Fruit fly (Drosophila melanogaster) whole organism, embryonic: ENCODE measurements around the gene CG14696.

Source experiments
- Aef1 ChIP-seq: fragments of 200-800 bp; sonication (Bioruptor generic); IDR thresholded peaks from 3 replicates; pipeline ENCODE4 v1.3.6; 2022; ENCODE audit warnings: missing biosample characterization, missing genetic modification characterization
- BtbVII ChIP-seq: fragments of 200-800 bp; sonication (Bioruptor generic); optimal IDR thresholded peaks from 3 replicates; lab custom pipeline; 2017; ENCODE audit warnings: missing biosample characterization, mild to moderate bottlenecking, missing genetic modification characterization
- CG10274 ChIP-seq: fragments of 200-800 bp; sonication (Bioruptor generic); optimal IDR thresholded peaks from 3 replicates; lab custom pipeline; 2017; ENCODE audit warnings: missing biosample characterization, mild to moderate bottlenecking, missing genetic modification characterization
- CG10979 ChIP-seq: fragments of 200-800 bp; sonication (Bioruptor generic); optimal IDR thresholded peaks from 2 replicates; lab custom pipeline; 2018; ENCODE audit warnings: missing biosample characterization, mild to moderate bottlenecking, missing genetic modification characterization, moderate library complexity
- CG13287 ChIP-seq: fragments of 200-800 bp; sonication (Bioruptor generic); IDR thresholded peaks from 2 replicates; pipeline ENCODE4 v1.3.6; 2022; ENCODE audit warnings: missing biosample characterization, missing genetic modification characterization; ENCODE audit not compliant: partially characterized antibody
- CG14667 ChIP-seq: fragments of 200-800 bp; sonication (Bioruptor generic); IDR thresholded peaks from 2 replicates; pipeline ENCODE4 v1.3.6; 2022; ENCODE audit warnings: missing biosample characterization, missing genetic modification characterization
- CG1602 ChIP-seq: fragments of 200-800 bp; sonication (Bioruptor generic); optimal IDR thresholded peaks from 3 replicates; lab custom pipeline; 2016; ENCODE audit warnings: missing biosample characterization, missing genetic modification characterization
- CG2120 ChIP-seq: fragments of 200-800 bp; sonication (Bioruptor generic); optimal IDR thresholded peaks from 3 replicates; lab custom pipeline; 2016; ENCODE audit warnings: missing biosample characterization, missing genetic modification characterization
- CG2199 ChIP-seq: fragments of 200-800 bp; sonication (Bioruptor generic); IDR thresholded peaks from 3 replicates; pipeline ENCODE4 v1.3.6; 2022; ENCODE audit warnings: missing biosample characterization, missing genetic modification characterization
- CG2678 ChIP-seq: fragments of 200-800 bp; sonication (Bioruptor generic); optimal IDR thresholded peaks from 3 replicates; lab custom pipeline; 2019; ENCODE audit warnings: missing biosample characterization, mild to moderate bottlenecking, missing genetic modification characterization, moderate library complexity
- CG30020 ChIP-seq: fragments of 200-800 bp; optimal IDR thresholded peaks from 2 replicates; lab custom pipeline; 2019; ENCODE audit warnings: missing biosample characterization, mild to moderate bottlenecking, missing genetic modification characterization, moderate library complexity
- CG31224 ChIP-seq: fragments of 200-800 bp; sonication (Bioruptor generic); IDR thresholded peaks from 2 replicates; pipeline ENCODE4 v1.3.6; 2022; ENCODE audit warnings: missing biosample characterization, missing genetic modification characterization
- CG32767 ChIP-seq: fragments of 200-800 bp; sonication (Bioruptor generic); IDR thresholded peaks from 2 replicates; pipeline ENCODE4 v1.3.6; 2022; ENCODE audit warnings: missing biosample characterization, missing genetic modification characterization
- CG3281 ChIP-seq: fragments of 200-800 bp; sonication (Bioruptor generic); optimal IDR thresholded peaks from 3 replicates; lab custom pipeline; 2017; ENCODE audit warnings: missing biosample characterization, mild to moderate bottlenecking, missing genetic modification characterization
- CG42726 ChIP-seq: fragments of 200-800 bp; sonication (Bioruptor generic); IDR thresholded peaks from 2 replicates; pipeline ENCODE4 v1.3.6; 2022; ENCODE audit warnings: missing biosample characterization, missing genetic modification characterization; ENCODE audit not compliant: partially characterized antibody
- CG4617 ChIP-seq: fragments of 200-800 bp; sonication (Bioruptor generic); optimal IDR thresholded peaks from 3 replicates; lab custom pipeline; 2016; ENCODE audit warnings: missing biosample characterization, missing genetic modification characterization, borderline replicate concordance
- CG5180 ChIP-seq: fragments of 200-800 bp; sonication (Bioruptor generic); optimal IDR thresholded peaks from 3 replicates; lab custom pipeline; 2017; ENCODE audit warnings: missing biosample characterization, missing genetic modification characterization, mild to moderate bottlenecking, moderate library complexity, missing genetic modification reagents
- CG8359 ChIP-seq: fragments of 200-800 bp; sonication (Bioruptor generic); optimal IDR thresholded peaks from 2 replicates; lab custom pipeline; 2017; ENCODE audit warnings: missing biosample characterization, mild to moderate bottlenecking, missing genetic modification characterization, borderline replicate concordance
- Dip2 ChIP-seq: fragments of 200-800 bp; sonication (Bioruptor generic); IDR thresholded peaks from 2 replicates; pipeline ENCODE4 v1.3.6; 2022; ENCODE audit warnings: missing biosample characterization, missing genetic modification characterization
- HLH4C ChIP-seq: fragments of 200-800 bp; sonication (Bioruptor generic); IDR thresholded peaks from 3 replicates; pipeline ENCODE4 v1.3.6; 2022; ENCODE audit warnings: missing biosample characterization, missing genetic modification characterization; ENCODE audit not compliant: partially characterized antibody
- Hmr ChIP-seq: fragments of 200-800 bp; sonication (Bioruptor generic); optimal IDR thresholded peaks from 3 replicates; lab custom pipeline; 2017; ENCODE audit warnings: mild to moderate bottlenecking, missing biosample characterization, missing genetic modification reagents, missing genetic modification characterization
- Hsf ChIP-seq: fragments of 200-800 bp; sonication (Bioruptor generic); optimal IDR thresholded peaks from 3 replicates; lab custom pipeline; 2016; ENCODE audit warnings: missing biosample characterization, missing genetic modification characterization
- Lim3 ChIP-seq: fragments of 200-800 bp; sonication (Bioruptor generic); IDR thresholded peaks from 2 replicates; pipeline ENCODE4 v1.3.6; 2022; ENCODE audit warnings: missing biosample characterization, missing genetic modification characterization
- MBD-R2 ChIP-seq: fragments of 200-800 bp; sonication (Bioruptor generic); IDR thresholded peaks from 2 replicates; pipeline ENCODE4 v1.3.6; 2022; ENCODE audit warnings: missing biosample characterization, missing genetic modification characterization
- Med ChIP-seq: fragments of 200-800 bp; sonication (Bioruptor generic); peaks from one replicate; lab custom pipeline; 2016; ENCODE audit warnings: missing biosample characterization, missing genetic modification characterization, mild to moderate bottlenecking, inconsistent platforms, moderate library complexity
- Myb ChIP-seq: fragments of 200-800 bp; sonication (Bioruptor generic); optimal IDR thresholded peaks from 2 replicates; lab custom pipeline; 2016; ENCODE audit warnings: missing biosample characterization, missing genetic modification characterization
- Neu2 ChIP-seq: fragments of 200-800 bp; sonication (Bioruptor generic); optimal IDR thresholded peaks from 3 replicates; lab custom pipeline; 2016; ENCODE audit warnings: missing biosample characterization, missing genetic modification characterization, borderline replicate concordance
- NfI ChIP-seq: fragments of 200-800 bp; sonication (Bioruptor generic); optimal IDR thresholded peaks from 3 replicates; lab custom pipeline; 2018; ENCODE audit warnings: missing biosample characterization, mild to moderate bottlenecking, missing genetic modification characterization, moderate library complexity
- Opbp ChIP-seq: fragments of 200-800 bp; sonication (Bioruptor generic); IDR thresholded peaks from 3 replicates; pipeline ENCODE4 v1.3.6; 2022; ENCODE audit warnings: missing biosample characterization, missing genetic modification characterization; ENCODE audit not compliant: partially characterized antibody
- Six4 ChIP-seq: fragments of 200-800 bp; sonication (Bioruptor generic); optimal IDR thresholded peaks from 2 replicates; lab custom pipeline; 2016; ENCODE audit warnings: missing biosample characterization, missing genetic modification characterization
- Tbp ChIP-seq: fragments of >200 bp; optimal IDR thresholded peaks from 2 replicates; lab custom pipeline; 2018; ENCODE audit warnings: missing biosample characterization, missing genetic modification characterization
- Xrp1 ChIP-seq: fragments of 200-800 bp; sonication (Bioruptor generic); IDR thresholded peaks from 2 replicates; pipeline ENCODE4 v1.3.6; 2022; ENCODE audit warnings: missing biosample characterization, missing genetic modification characterization
- ab ChIP-seq: fragments of 200-800 bp; sonication (Bioruptor generic); optimal IDR thresholded peaks from 2 replicates; lab custom pipeline; 2016; ENCODE audit warnings: missing biosample characterization, missing genetic modification characterization
- aop ChIP-seq: fragments of 200-800 bp; sonication (Bioruptor generic); IDR thresholded peaks from 2 replicates; pipeline ENCODE4 v1.3.6; 2022; ENCODE audit warnings: missing biosample characterization, missing genetic modification characterization
- br ChIP-seq: fragments of >200 bp; optimal IDR thresholded peaks from 2 replicates; lab custom pipeline; 2017
- chinmo ChIP-seq: fragments of 200-800 bp; sonication (Bioruptor generic); IDR thresholded peaks from 4 replicates; pipeline ENCODE4 v1.3.6; 2022; ENCODE audit warnings: missing biosample characterization, missing genetic modification characterization; ENCODE audit not compliant: partially characterized antibody
- chm ChIP-seq: fragments of 200-800 bp; sonication (Bioruptor generic); IDR thresholded peaks from 2 replicates; pipeline ENCODE4 v1.3.6; 2022; ENCODE audit warnings: missing biosample characterization, missing genetic modification characterization
- chn ChIP-seq: fragments of 200-800 bp; sonication (Bioruptor generic); optimal IDR thresholded peaks from 2 replicates; lab custom pipeline; 2016; ENCODE audit warnings: missing biosample characterization, missing genetic modification characterization
- disco-r ChIP-seq: fragments of 200-800 bp; sonication (Bioruptor generic); optimal IDR thresholded peaks from 2 replicates; lab custom pipeline; 2016; ENCODE audit warnings: missing biosample characterization, missing genetic modification characterization
- gfzf ChIP-seq: fragments of 200-800 bp; sonication (Bioruptor generic); optimal IDR thresholded peaks from 2 replicates; lab custom pipeline; 2016; ENCODE audit warnings: missing biosample characterization, mild to moderate bottlenecking, missing genetic modification characterization, moderate library complexity
- ham ChIP-seq: fragments of 200-800 bp; sonication (Bioruptor generic); IDR thresholded peaks from 2 replicates; pipeline ENCODE4 v1.3.6; 2022; ENCODE audit warnings: missing biosample characterization, missing genetic modification characterization
- mam ChIP-seq: fragments of 200-800 bp; sonication (Bioruptor generic); optimal IDR thresholded peaks from 3 replicates; lab custom pipeline; 2016; ENCODE audit warnings: missing biosample characterization, missing genetic modification characterization
- mirr ChIP-seq: fragments of 200-800 bp; sonication (Bioruptor generic); optimal IDR thresholded peaks from 3 replicates; lab custom pipeline; 2018; ENCODE audit warnings: missing biosample characterization, mild to moderate bottlenecking, missing genetic modification characterization
- nerfin-1 ChIP-seq: fragments of 200-800 bp; sonication (Bioruptor generic); optimal IDR thresholded peaks from 3 replicates; lab custom pipeline; 2019; ENCODE audit warnings: missing biosample characterization, mild to moderate bottlenecking, missing genetic modification characterization, moderate library complexity
- pros ChIP-seq: fragments of 200-800 bp; sonication (Bioruptor generic); optimal IDR thresholded peaks from 3 replicates; lab custom pipeline; 2019; ENCODE audit warnings: missing biosample characterization, mild to moderate bottlenecking, missing genetic modification characterization, moderate library complexity
- seq ChIP-seq: fragments of 200-800 bp; sonication (Bioruptor generic); IDR thresholded peaks from 2 replicates; pipeline ENCODE4 v1.3.6; 2022; ENCODE audit warnings: missing biosample characterization, missing genetic modification characterization
- sim ChIP-seq: fragments of 200-800 bp; sonication (Bioruptor generic); IDR thresholded peaks from 2 replicates; pipeline ENCODE4 v1.3.6; 2022; ENCODE audit warnings: missing biosample characterization, missing genetic modification characterization
- tup ChIP-seq: fragments of 200-800 bp; sonication (Bioruptor generic); optimal IDR thresholded peaks from 2 replicates; lab custom pipeline; 2016; ENCODE audit warnings: missing biosample characterization, mild to moderate bottlenecking, missing genetic modification characterization, moderate library complexity
- unc-4 ChIP-seq: fragments of 200-800 bp; sonication (Bioruptor generic); IDR thresholded peaks from 2 replicates; pipeline ENCODE4 v1.3.6; 2022; ENCODE audit warnings: missing biosample characterization, missing genetic modification characterization; ENCODE audit not compliant: partially characterized antibody
- zf30C ChIP-seq: fragments of 200-800 bp; sonication (Bioruptor generic); optimal IDR thresholded peaks from 3 replicates; lab custom pipeline; 2018; ENCODE audit warnings: missing biosample characterization, mild to moderate bottlenecking, missing genetic modification characterization

CG14696 gene

dm6 chr3R:10852232-10852774 lies 32.5 kb downstream of the CG14696 start, which contains the start of gene CG4565:
Gene CG4565 (plus strand): TSS chr3R:10852724.
- no peak for TF ChIP-seq BtbVII
- no peak for TF ChIP-seq Neu2
- peak; percentile 63; the same call in 2 of the 3 replicates for TF ChIP-seq Opbp (GFP tag; lab: Robert Waterston, UW)
- peak; percentile 74 for TF ChIP-seq Med (GFP tag; lab: Kevin White, UChicago)
- TF ChIP-seq chinmo (GFP tag; lab: Robert Waterston, UW): 0 out of 4 replicates have a peak, but pooled peaks have one; percentile 54
- no peak for TF ChIP-seq CG2678 (tag; lab: Kevin White, UChicago)
- no peak for TF ChIP-seq sim (GFP tag; lab: Robert Waterston, UW)
- peak; percentile 35; the same call in 1 of the 3 replicates for TF ChIP-seq HLH4C (GFP tag; lab: Robert Waterston, UW)
- no peak for TF ChIP-seq tup (GFP tag; lab: Kevin White, UChicago)
- TF ChIP-seq chm (GFP tag; lab: Robert Waterston, UW): peak; percentile 53; the same call in 1 of the 2 replicates
- TF ChIP-seq Hmr (GFP tag; lab: Kevin White, UChicago): peak; percentile 31
- no peak for TF ChIP-seq CG1602 (GFP tag; lab: Kevin White, UChicago)
- no peak for TF ChIP-seq Six4 (GFP tag; lab: Kevin White, UChicago)
- TF ChIP-seq CG4617: no peak
- no peak for TF ChIP-seq mam (GFP tag; lab: Kevin White, UChicago)
- TF ChIP-seq NfI: no peak
- TF ChIP-seq Xrp1 (GFP tag; lab: Robert Waterston, UW): no peak
- peak; percentile 55 for TF ChIP-seq CG5180 (GFP tag; lab: Kevin White, UChicago)
- peak; percentile 13 for TF ChIP-seq CG10979 (tag; lab: Kevin White, UChicago)
- no peak for TF ChIP-seq ab (GFP tag; lab: Kevin White, UChicago)
- TF ChIP-seq disco-r: no peak
- no peak for TF ChIP-seq CG10274 (GFP tag; lab: Kevin White, UChicago)
- TF ChIP-seq zf30C (GFP tag; lab: Kevin White, UChicago): peak; percentile 9
- TF ChIP-seq unc-4: peak; percentile 42; the same call in 1 of the 2 replicates
- TF ChIP-seq chn (GFP tag; lab: Kevin White, UChicago): no peak
- TF ChIP-seq CG32767 (GFP tag; lab: Robert Waterston, UW): no peak
- TF ChIP-seq seq (GFP tag; lab: Robert Waterston, UW): no peak
- TF ChIP-seq Aef1 (GFP tag; lab: Robert Waterston, UW): no peak
- TF ChIP-seq gfzf (GFP tag; lab: Kevin White, UChicago): peak; percentile 68
- peak; percentile 45 for TF ChIP-seq CG13287 (GFP tag; lab: Robert Waterston, UW)
- TF ChIP-seq MBD-R2 (GFP tag; lab: Robert Waterston, UW): 0 out of 2 replicates have a peak, but pooled peaks have one; percentile 21
- peak; percentile 8 for TF ChIP-seq CG3281 (GFP tag; lab: Kevin White, UChicago)
- no peak for TF ChIP-seq CG2199 (GFP tag; lab: Robert Waterston, UW)
- no peak for TF ChIP-seq CG8359 (GFP tag; lab: Kevin White, UChicago)
- no peak for TF ChIP-seq aop (GFP tag; lab: Robert Waterston, UW)
- peak; percentile 26 for TF ChIP-seq mirr (GFP tag; lab: Kevin White, UChicago)
- no peak for TF ChIP-seq CG30020 (tag; lab: Kevin White, UChicago)
- no peak for TF ChIP-seq ham
- TF ChIP-seq Lim3: no peak
- TF ChIP-seq br (lab: Kevin White, UChicago): no peak
- TF ChIP-seq Myb: peak; percentile 88
- TF ChIP-seq CG42726 (GFP tag; lab: Robert Waterston, UW): 0 out of 2 replicates have a peak, but pooled peaks have one; percentile 29
- TF ChIP-seq CG31224 (GFP tag; lab: Robert Waterston, UW): peak; percentile 99
- no peak for TF ChIP-seq CG2120 (GFP tag; lab: Kevin White, UChicago)
- TF ChIP-seq Dip2 (GFP tag; lab: Robert Waterston, UW): no peak
- TF ChIP-seq pros (GFP tag; lab: Kevin White, UChicago): peak; percentile 13
- peak; percentile 32 for TF ChIP-seq nerfin-1 (tag; lab: Kevin White, UChicago)
- TF ChIP-seq Tbp (GFP tag; lab: Kevin White, UChicago): no peak
- TF ChIP-seq CG14667 (GFP tag; lab: Robert Waterston, UW): no peak
- TF ChIP-seq Hsf (GFP tag; lab: Kevin White, UChicago): no peak
